In genomic region chr3L:5823763-5824445, dm6 we compare ENCODE assay signal across 1 fruit fly cellular context.
TF ChIP-seq lines count a peak whose summit lies in the region.

No protein-coding gene starts in this region.

TF ChIP-seq in whole organism, embryonic, 481 proteins besides CTCF, POLR2A, EP300 and RAD21 (continued from another document and continues in another):
- TF ChIP-seq CG11695 (GFP tag; IDR thresholded peaks at IDR 0.05; lab: Robert Waterston, UW) (peak; percentile 71), CG9817 (tag; optimal IDR thresholded peaks at IDR 0.05; lab: Kevin White, UChicago) (peak; percentile 35), CG10979 (tag; optimal IDR thresholded peaks at IDR 0.05; lab: Kevin White, UChicago) (peak; percentile 78), CG8089 (GFP tag; optimal IDR thresholded peaks at IDR 0.05; lab: Kevin White, UChicago) (peak; percentile 94), dati (GFP tag; IDR thresholded peaks at IDR 0.05; lab: Robert Waterston, UW) (peak; percentile 26; the same call in 1 of the 2 replicates), ssp (GFP tag; IDR thresholded peaks at IDR 0.05; lab: Robert Waterston, UW) (0 out of 2 replicates have a peak, but pooled peaks have one; percentile 19), Med (GFP tag; lab: Kevin White, UChicago) (peak; percentile 97), lab (GFP tag; optimal IDR thresholded peaks at IDR 0.05; lab: Kevin White, UChicago) (peak; percentile 88), Opbp (GFP tag; IDR thresholded peaks at IDR 0.05; lab: Robert Waterston, UW; ENCODE audit: partially characterized antibody) (no peak), NC2β (GFP tag; optimal IDR thresholded peaks at IDR 0.05; lab: Kevin White, UChicago) (peak; percentile 88), Hr78 (GFP tag; optimal IDR thresholded peaks at IDR 0.05; lab: Kevin White, UChicago) (peak in 1 of 2 experiments; percentile 14), Dek (tag; optimal IDR thresholded peaks at IDR 0.05; lab: Kevin White, UChicago) (no peak), crp (GFP tag; optimal IDR thresholded peaks at IDR 0.05; lab: Kevin White, UChicago) (peak in 1 of 2 experiments; percentile 47), CG15514 (GFP tag; optimal IDR thresholded peaks at IDR 0.05; lab: Kevin White, UChicago) (peak; percentile 66), CG2129 (GFP tag; IDR thresholded peaks at IDR 0.05; lab: Robert Waterston, UW; ENCODE audit: partially characterized antibody) (no peak), z (GFP tag; IDR thresholded peaks at IDR 0.05; lab: Robert Waterston, UW) (0 out of 3 replicates have a peak, but pooled peaks have one; percentile 51), tio (GFP tag; optimal IDR thresholded peaks at IDR 0.05; lab: Kevin White, UChicago) (peak; percentile 58), slbo (GFP tag; IDR thresholded peaks at IDR 0.05; lab: Robert Waterston, UW) (0 out of 2 replicates have a peak, but pooled peaks have one; percentile 20), CG16815 (GFP tag; optimal IDR thresholded peaks at IDR 0.05; lab: Kevin White, UChicago) (peak; percentile 41), Gsc (GFP tag; IDR thresholded peaks at IDR 0.05; lab: Robert Waterston, UW) (no peak), Hmr (GFP tag; optimal IDR thresholded peaks at IDR 0.05; lab: Kevin White, UChicago) (peak; percentile 70), CG12299 (tag; optimal IDR thresholded peaks at IDR 0.05; lab: Kevin White, UChicago) (peak; percentile 54), CG1603 (tag; optimal IDR thresholded peaks at IDR 0.05; lab: Kevin White, UChicago) (peak; percentile 94), CG16779 (GFP tag; IDR thresholded peaks at IDR 0.05; lab: Robert Waterston, UW) (no peak), CG7357 (GFP tag; IDR thresholded peaks at IDR 0.05; lab: Robert Waterston, UW) (0 out of 3 replicates have a peak, but pooled peaks have one; percentile 27), CG9437 (GFP tag; optimal IDR thresholded peaks at IDR 0.05; lab: Kevin White, UChicago) (peak; percentile 90), CG7372 (GFP tag; IDR thresholded peaks at IDR 0.05; lab: Robert Waterston, UW) (no peak), CG12104 (GFP tag; optimal IDR thresholded peaks at IDR 0.05; lab: Kevin White, UChicago) (peak; percentile 85), Atf-2 (GFP tag; optimal IDR thresholded peaks at IDR 0.05; lab: Kevin White, UChicago) (peak; percentile 80), CG2120 (GFP tag; optimal IDR thresholded peaks at IDR 0.05; lab: Kevin White, UChicago) (peak; percentile 38), pan (optimal IDR thresholded peaks at IDR 0.05; lab: Kevin White, UChicago) (no peak), pan (GFP tag; optimal IDR thresholded peaks at IDR 0.05 in 1 of 2, IDR thresholded peaks at IDR 0.05 in 1 of 2) (peak in 1 of 2 experiments; percentile 30), pzg (GFP tag; optimal IDR thresholded peaks at IDR 0.05; lab: Kevin White, UChicago) (no peak), Myb (GFP tag; optimal IDR thresholded peaks at IDR 0.05; lab: Kevin White, UChicago) (peak; percentile 49), CG1832 (GFP tag; optimal IDR thresholded peaks at IDR 0.05; lab: Kevin White, UChicago) (no peak), wek (GFP tag; optimal IDR thresholded peaks at IDR 0.05; lab: Kevin White, UChicago) (peak; percentile 91), Rfx (GFP tag; IDR thresholded peaks at IDR 0.05; lab: Robert Waterston, UW) (peak; percentile 59; the same call in 1 of the 2 replicates), Abd-B (GFP tag; optimal IDR thresholded peaks at IDR 0.05; lab: Kevin White, UChicago) (peak; percentile 13), CG33213 (GFP tag; optimal IDR thresholded peaks at IDR 0.05; lab: Kevin White, UChicago) (peak; percentile 91), dysf (GFP tag; IDR thresholded peaks at IDR 0.05; lab: Robert Waterston, UW) (no peak), ewg (GFP tag; optimal IDR thresholded peaks at IDR 0.05; lab: Kevin White, UChicago) (peak; percentile 76), CG3163 (GFP tag; optimal IDR thresholded peaks at IDR 0.05; lab: Kevin White, UChicago) (peak; percentile 80), CG14965 (GFP tag; optimal IDR thresholded peaks at IDR 0.05; lab: Kevin White, UChicago; ENCODE audit: borderline replicate concordance) (peak; percentile 82), H15 (GFP tag; IDR thresholded peaks at IDR 0.05; lab: Robert Waterston, UW) (no peak), CG17385 (GFP tag; optimal IDR thresholded peaks at IDR 0.05; lab: Kevin White, UChicago) (peak; percentile 47), ranshi (GFP tag; IDR thresholded peaks at IDR 0.05; lab: Robert Waterston, UW) (peak; percentile 73), nerfin-2 (GFP tag; IDR thresholded peaks at IDR 0.05; lab: Robert Waterston, UW; ENCODE audit: partially characterized antibody) (no peak), MBD-R2 (GFP tag; IDR thresholded peaks at IDR 0.05; lab: Robert Waterston, UW) (no peak), CG6689 (GFP tag; IDR thresholded peaks at IDR 0.05; lab: Robert Waterston, UW) (peak; percentile 49; the same call in 1 of the 2 replicates), CG3065 (GFP tag; optimal IDR thresholded peaks at IDR 0.05; lab: Kevin White, UChicago) (peak; percentile 87), CG5180 (GFP tag; optimal IDR thresholded peaks at IDR 0.05; lab: Kevin White, UChicago) (peak; percentile 85), lmd (GFP tag; IDR thresholded peaks at IDR 0.05; lab: Robert Waterston, UW) (no peak), ttk (GFP tag; IDR thresholded peaks at IDR 0.05; lab: Robert Waterston, UW) (0 out of 2 replicates have a peak, but pooled peaks have one; percentile 31), CG4820 (GFP tag; optimal IDR thresholded peaks at IDR 0.05; lab: Kevin White, UChicago) (peak; percentile 57), stc (GFP tag; IDR thresholded peaks at IDR 0.05; lab: Robert Waterston, UW) (peak; percentile 47; the same call in 1 of the 2 replicates), fu2 (GFP tag; optimal IDR thresholded peaks at IDR 0.05; lab: Kevin White, UChicago) (peak; percentile 40), CG6791 (GFP tag; IDR thresholded peaks at IDR 0.05; lab: Robert Waterston, UW; ENCODE audit: partially characterized antibody) (no peak), bbx (GFP tag; IDR thresholded peaks at IDR 0.05; lab: Robert Waterston, UW; ENCODE audit: partially characterized antibody) (no peak), CG14441 (GFP tag; IDR thresholded peaks at IDR 0.05; lab: Robert Waterston, UW) (peak; percentile 39; the same call in 1 of the 2 replicates), CG10321 (GFP tag; IDR thresholded peaks at IDR 0.05; lab: Robert Waterston, UW) (peak; percentile 18; the same call in 1 of the 2 replicates), CG15073 (GFP tag; optimal IDR thresholded peaks at IDR 0.05; lab: Kevin White, UChicago) (no peak), so (GFP tag; IDR thresholded peaks at IDR 0.05; lab: Robert Waterston, UW) (0 out of 3 replicates have a peak, but pooled peaks have one; percentile 56), B-H1 (GFP tag; IDR thresholded peaks at IDR 0.05; lab: Robert Waterston, UW) (peak; percentile 21; the same call in 1 of the 3 replicates), CG11247 (GFP tag; IDR thresholded peaks at IDR 0.05; lab: Robert Waterston, UW) (peak; percentile 69), Stat92E (GFP tag; optimal IDR thresholded peaks at IDR 0.05; lab: Kevin White, UChicago) (no peak), fd96Cb (tag; optimal IDR thresholded peaks at IDR 0.05; lab: Kevin White, UChicago) (peak; percentile 80), dpn (GFP tag; optimal IDR thresholded peaks at IDR 0.05; lab: Kevin White, UChicago) (peak; percentile 52 to 61), CkIIα-i1 (GFP tag; IDR thresholded peaks at IDR 0.05; lab: Robert Waterston, UW) (no peak), CG7839 (tag; optimal IDR thresholded peaks at IDR 0.05; lab: Kevin White, UChicago) (peak; percentile 65), Dp (GFP tag; optimal IDR thresholded peaks at IDR 0.05; lab: Kevin White, UChicago) (no peak), trh (GFP tag; optimal IDR thresholded peaks at IDR 0.05; lab: Kevin White, UChicago) (peak; percentile 68), zf30C (GFP tag; optimal IDR thresholded peaks at IDR 0.05; lab: Kevin White, UChicago) (peak; percentile 71), Ada2b (GFP tag; IDR thresholded peaks at IDR 0.05; lab: Robert Waterston, UW) (peak; percentile 19; the same call in 1 of the 2 replicates), CG17328 (GFP tag; IDR thresholded peaks at IDR 0.05; lab: Robert Waterston, UW) (peak; percentile 46; the same call in 1 of the 2 replicates), Hr51 (GFP tag; optimal IDR thresholded peaks at IDR 0.05; lab: Kevin White, UChicago) (peak; percentile 60 to 80), CG6765 (GFP tag; optimal IDR thresholded peaks at IDR 0.05; lab: Kevin White, UChicago) (peak; percentile 44), Bdp1 (GFP tag; optimal IDR thresholded peaks at IDR 0.05; lab: Kevin White, UChicago) (peak; percentile 81), CG7271 (tag; optimal IDR thresholded peaks at IDR 0.05; lab: Kevin White, UChicago) (peak; percentile 85), Hey (tag; optimal IDR thresholded peaks at IDR 0.05; lab: Kevin White, UChicago) (peak; percentile 13), CG12236 (GFP tag; optimal IDR thresholded peaks at IDR 0.05; lab: Kevin White, UChicago) (peak; percentile 92), croc (GFP tag; conservative IDR thresholded peaks at IDR 0.05; lab: Robert Waterston, UW) (peak; percentile 40; the same call in 2 of the 3 replicates), chinmo (GFP tag; IDR thresholded peaks at IDR 0.05; lab: Robert Waterston, UW; ENCODE audit: partially characterized antibody) (no peak), Nf-YC (tag; optimal IDR thresholded peaks at IDR 0.05; lab: Kevin White, UChicago) (peak; percentile 37), Optix (GFP tag; IDR thresholded peaks at IDR 0.05; lab: Robert Waterston, UW) (0 out of 3 replicates have a peak, but pooled peaks have one; percentile 39), CG9932 (GFP tag; IDR thresholded peaks at IDR 0.05; lab: Robert Waterston, UW) (no peak), sens (GFP tag; lab: Kevin White, UChicago) (peak; percentile 92), sd (tag; optimal IDR thresholded peaks at IDR 0.05; lab: Kevin White, UChicago) (peak; percentile 72), tna (GFP tag; IDR thresholded peaks at IDR 0.05; lab: Robert Waterston, UW; ENCODE audit: partially characterized antibody) (no peak), CG11723 (GFP tag; optimal IDR thresholded peaks at IDR 0.05; lab: Kevin White, UChicago) (peak; percentile 84), tup (GFP tag; optimal IDR thresholded peaks at IDR 0.05; lab: Kevin White, UChicago) (peak; percentile 24), rib (GFP tag; IDR thresholded peaks at IDR 0.05; lab: Robert Waterston, UW) (0 out of 2 replicates have a peak, but pooled peaks have one; percentile 37), ken (GFP tag; IDR thresholded peaks at IDR 0.05; lab: Robert Waterston, UW) (peak; percentile 59), NC2α (GFP tag; optimal IDR thresholded peaks at IDR 0.05; lab: Kevin White, UChicago) (peak; percentile 91), CG2202 (tag; optimal IDR thresholded peaks at IDR 0.05; lab: Kevin White, UChicago) (peak; percentile 92), hkb (optimal IDR thresholded peaks at IDR 0.05; lab: Kevin White, UChicago) (no peak), hkb (GFP tag; IDR thresholded peaks at IDR 0.05; lab: Robert Waterston, UW) (peak; percentile 83), Pdp1 (GFP tag; optimal IDR thresholded peaks at IDR 0.05; lab: Kevin White, UChicago) (peak; percentile 51 to 81), Oaz (GFP tag; IDR thresholded peaks at IDR 0.05; lab: Robert Waterston, UW) (no peak), Six4 (GFP tag; optimal IDR thresholded peaks at IDR 0.05; lab: Kevin White, UChicago) (peak; percentile 86), CHES-1-like (GFP tag; optimal IDR thresholded peaks at IDR 0.05; lab: Kevin White, UChicago) (peak; percentile 81), Adf1 (GFP tag; IDR thresholded peaks at IDR 0.05; lab: Robert Waterston, UW) (no peak), phol (tag; optimal IDR thresholded peaks at IDR 0.05; lab: Kevin White, UChicago) (peak; percentile 63), CG10565 (GFP tag; optimal IDR thresholded peaks at IDR 0.05; lab: Kevin White, UChicago) (peak; percentile 45), fd3F (GFP tag; optimal IDR thresholded peaks at IDR 0.05; lab: Kevin White, UChicago) (peak; percentile 29), CG6254 (GFP tag; optimal IDR thresholded peaks at IDR 0.05; lab: Kevin White, UChicago) (peak; percentile 85), luna (GFP tag; optimal IDR thresholded peaks at IDR 0.05; lab: Kevin White, UChicago) (no peak), CrebB (tag; optimal IDR thresholded peaks at IDR 0.05; lab: Kevin White, UChicago) (peak; percentile 89), CG16813 (GFP tag; IDR thresholded peaks at IDR 0.05; lab: Robert Waterston, UW; ENCODE audit: partially characterized antibody) (no peak), schlank (tag; optimal IDR thresholded peaks at IDR 0.05; lab: Kevin White, UChicago) (peak; percentile 34), CG13894 (tag; optimal IDR thresholded peaks at IDR 0.05; lab: Kevin White, UChicago) (no peak), Dref (GFP tag; IDR thresholded peaks at IDR 0.05; lab: Robert Waterston, UW) (no peak), CG12659 (GFP tag; optimal IDR thresholded peaks at IDR 0.05; lab: Kevin White, UChicago) (peak; percentile 71), repo (GFP tag; optimal IDR thresholded peaks at IDR 0.05; lab: Kevin White, UChicago) (peak; percentile 78), CG6654 (GFP tag; optimal IDR thresholded peaks at IDR 0.05; lab: Kevin White, UChicago) (peak; percentile 56), Fer1 (GFP tag; optimal IDR thresholded peaks at IDR 0.05; lab: Kevin White, UChicago) (peak; percentile 84), stwl (tag; optimal IDR thresholded peaks at IDR 0.05; lab: Kevin White, UChicago) (peak; percentile 33), CG14667 (GFP tag; IDR thresholded peaks at IDR 0.05; lab: Robert Waterston, UW) (no peak), YL-1 (GFP tag; optimal IDR thresholded peaks at IDR 0.05; lab: Kevin White, UChicago) (peak; percentile 77), CG1602 (GFP tag; optimal IDR thresholded peaks at IDR 0.05; lab: Kevin White, UChicago) (peak; percentile 80), dmrt99B (tag; optimal IDR thresholded peaks at IDR 0.05; lab: Kevin White, UChicago) (peak; percentile 84), sqz (GFP tag; optimal IDR thresholded peaks at IDR 0.05; lab: Kevin White, UChicago) (peak; percentile 79), zfh1 (GFP tag; IDR thresholded peaks at IDR 0.05; lab: Robert Waterston, UW) (peak; percentile 82), toy (GFP tag; IDR thresholded peaks at IDR 0.05; lab: Robert Waterston, UW) (no peak), ind (GFP tag; optimal IDR thresholded peaks at IDR 0.05; lab: Kevin White, UChicago) (peak; percentile 44), kni (GFP tag; optimal IDR thresholded peaks at IDR 0.05; lab: Kevin White, UChicago) (peak; percentile 89), CG4730 (GFP tag; IDR thresholded peaks at IDR 0.05; lab: Robert Waterston, UW) (0 out of 2 replicates have a peak, but pooled peaks have one; percentile 23), knrl (GFP tag; IDR thresholded peaks at IDR 0.05; lab: Robert Waterston, UW; ENCODE audit: partially characterized antibody) (no peak)
